Fruit fly (Drosophila melanogaster) whole organism, embryonic: ENCODE data around the gene CG13949.

Source experiments
- ATbp ChIP-seq: fragments of 200-800 bp; sonication (Bioruptor generic); optimal IDR thresholded peaks from 2 replicates; lab custom pipeline; 2017; ENCODE audit warnings: missing biosample characterization, mild to moderate bottlenecking, missing genetic modification characterization, missing genetic modification reagents
- Atf6 ChIP-seq: fragments of 200-800 bp; sonication (Bioruptor generic); IDR thresholded peaks from 2 replicates; pipeline ENCODE4 v1.3.6; 2022; ENCODE audit warnings: missing biosample characterization, missing genetic modification characterization
- B-H2 ChIP-seq: fragments of 200-800 bp; sonication (Bioruptor generic); optimal IDR thresholded peaks from 2 replicates; lab custom pipeline; 2018; ENCODE audit warnings: missing biosample characterization, mild to moderate bottlenecking, missing genetic modification characterization
- CG11085 ChIP-seq: fragments of 200-800 bp; sonication (Bioruptor generic); IDR thresholded peaks from 2 replicates; pipeline ENCODE4 v1.3.6; 2022; ENCODE audit warnings: missing biosample characterization, missing genetic modification characterization
- CG11696 ChIP-seq: fragments of 200-800 bp; sonication (Bioruptor generic); IDR thresholded peaks from 2 replicates; pipeline ENCODE4 v1.3.6; 2022; ENCODE audit warnings: missing biosample characterization, missing genetic modification characterization
- CG12236 ChIP-seq: fragments of 200-800 bp; sonication (Bioruptor generic); optimal IDR thresholded peaks from 2 replicates; lab custom pipeline; 2016; ENCODE audit warnings: missing biosample characterization, missing genetic modification characterization
- CG12659 ChIP-seq: fragments of 200-800 bp; sonication (Bioruptor generic); optimal IDR thresholded peaks from 3 replicates; lab custom pipeline; 2017; ENCODE audit warnings: mild to moderate bottlenecking, missing biosample characterization, missing genetic modification reagents, missing genetic modification characterization
- CG12744 ChIP-seq: fragments of 200-800 bp; sonication (Bioruptor generic); optimal IDR thresholded peaks from 2 replicates; lab custom pipeline; 2016; ENCODE audit warnings: missing biosample characterization, missing genetic modification characterization
- CG13894 ChIP-seq: fragments of 200-800 bp; sonication (Bioruptor generic); optimal IDR thresholded peaks from 3 replicates; lab custom pipeline; 2018; ENCODE audit warnings: missing biosample characterization, mild to moderate bottlenecking, missing genetic modification characterization, moderate library complexity
- CG15269 ChIP-seq: fragments of 200-800 bp; sonication (Bioruptor generic); optimal IDR thresholded peaks from 2 replicates; lab custom pipeline; 2018; ENCODE audit warnings: missing biosample characterization, mild to moderate bottlenecking, missing genetic modification characterization, moderate library complexity
- CG15601 ChIP-seq: fragments of 200-800 bp; sonication (Bioruptor generic); optimal IDR thresholded peaks from 3 replicates; lab custom pipeline; 2019; ENCODE audit warnings: missing biosample characterization, mild to moderate bottlenecking, missing genetic modification characterization, moderate library complexity
- CG1602 ChIP-seq: fragments of 200-800 bp; sonication (Bioruptor generic); optimal IDR thresholded peaks from 3 replicates; lab custom pipeline; 2016; ENCODE audit warnings: missing biosample characterization, missing genetic modification characterization
- CG1603 ChIP-seq: fragments of 200-800 bp; sonication (Bioruptor generic); optimal IDR thresholded peaks from 2 replicates; lab custom pipeline; 2019; ENCODE audit warnings: missing biosample characterization, mild to moderate bottlenecking, missing genetic modification characterization, moderate library complexity
- CG16815 ChIP-seq: fragments of 200-800 bp; sonication (Bioruptor generic); optimal IDR thresholded peaks from 3 replicates; lab custom pipeline; 2017; ENCODE audit warnings: missing biosample characterization, mild to moderate bottlenecking, missing genetic modification characterization
- CG16863 ChIP-seq: fragments of 200-800 bp; sonication (Bioruptor generic); optimal IDR thresholded peaks from 3 replicates; lab custom pipeline; 2016; ENCODE audit warnings: missing biosample characterization, missing genetic modification characterization
- CG3726 ChIP-seq: fragments of 200-800 bp; sonication (Bioruptor generic); IDR thresholded peaks from 3 replicates; pipeline ENCODE4, ENCODE4 v1.3.6; 2022; ENCODE audit warnings: missing biosample characterization, missing genetic modification characterization
- CG7556 ChIP-seq: fragments of 200-800 bp; sonication (Bioruptor generic); optimal IDR thresholded peaks from 2 replicates; lab custom pipeline; 2017; ENCODE audit warnings: missing biosample characterization, mild to moderate bottlenecking, missing genetic modification characterization
- CG8924 ChIP-seq: fragments of 200-800 bp; optimal IDR thresholded peaks from 3 replicates; lab custom pipeline; 2019; ENCODE audit warnings: missing biosample characterization, mild to moderate bottlenecking, missing genetic modification characterization, moderate library complexity
- CG9797 ChIP-seq: fragments of 200-800 bp; sonication (Bioruptor generic); optimal IDR thresholded peaks from 3 replicates; lab custom pipeline; 2018; ENCODE audit warnings: missing biosample characterization, mild to moderate bottlenecking, missing genetic modification characterization
- CoRest ChIP-seq: fragments of 200-800 bp; sonication (Bioruptor generic); optimal IDR thresholded peaks from 3 replicates; lab custom pipeline; 2018; ENCODE audit warnings: missing biosample characterization, mild to moderate bottlenecking, missing genetic modification characterization, moderate library complexity
- D ChIP-seq, 2 experiments: fragments of 200-800 bp in 1 of 2; fragments of >200 bp in 1 of 2; sonication (Bioruptor generic) in 1 of 2; optimal IDR thresholded peaks; 2 replicates in 1 of 2; 3 replicates in 1 of 2; lab custom pipeline; 2017; ENCODE audit warnings: mild to moderate bottlenecking in 1 of 2, missing biosample characterization in 1 of 2, missing genetic modification characterization in 1 of 2, missing genetic modification reagents in 1 of 2
- Dbx ChIP-seq: fragments of 200-800 bp; sonication (Bioruptor generic); IDR thresholded peaks from 3 replicates; pipeline ENCODE4 v1.3.6; 2022; ENCODE audit warnings: missing biosample characterization, missing genetic modification characterization
- Dfd ChIP-seq, 2 experiments: fragments of >200 bp; optimal IDR thresholded peaks; 2 replicates each; lab custom pipeline; 2017; ENCODE audit warnings: missing biosample characterization in 2 of 2, missing genetic modification characterization in 2 of 2
- Dll ChIP-seq: fragments of 200-800 bp; sonication (Bioruptor generic); IDR thresholded peaks from 4 replicates; pipeline ENCODE4 v1.3.6; 2022; ENCODE audit warnings: missing biosample characterization, missing genetic modification characterization; ENCODE audit not compliant: partially characterized antibody
- Drgx ChIP-seq: fragments of 200-800 bp; sonication (Bioruptor generic); IDR thresholded peaks from 2 replicates; pipeline ENCODE4 v1.3.6; 2022; ENCODE audit warnings: missing biosample characterization, missing genetic modification characterization
- Fer1 ChIP-seq: fragments of 200-800 bp; sonication (Bioruptor generic); optimal IDR thresholded peaks from 2 replicates; lab custom pipeline; 2017; ENCODE audit warnings: missing biosample characterization, mild to moderate bottlenecking, missing genetic modification characterization
- Hr51 ChIP-seq, 2 experiments: fragments of 200-800 bp; sonication (Bioruptor generic); optimal IDR thresholded peaks; 2 replicates in 1 of 2; 3 replicates in 1 of 2; lab custom pipeline; 2016 to 2018; ENCODE audit warnings: missing biosample characterization in 2 of 2, missing genetic modification characterization in 2 of 2, mild to moderate bottlenecking in 1 of 2, moderate library complexity in 1 of 2
- Jarid2 ChIP-seq: fragments of 200-800 bp; sonication (Bioruptor generic); optimal IDR thresholded peaks from 3 replicates; lab custom pipeline; 2017; ENCODE audit warnings: mild to moderate bottlenecking, missing biosample characterization, missing genetic modification reagents, missing genetic modification characterization
- Mad ChIP-seq: fragments of 200-800 bp; sonication (Bioruptor generic); optimal IDR thresholded peaks from 2 replicates; lab custom pipeline; 2016; ENCODE audit warnings: missing biosample characterization, missing genetic modification characterization
- Oli ChIP-seq: fragments of 200-800 bp; sonication (Bioruptor generic); optimal IDR thresholded peaks from 2 replicates; lab custom pipeline; 2018; ENCODE audit warnings: missing biosample characterization, mild to moderate bottlenecking, missing genetic modification characterization, moderate library complexity
- Ssrp ChIP-seq: fragments of 200-800 bp; sonication (Bioruptor generic); optimal IDR thresholded peaks from 2 replicates; lab custom pipeline; 2018; ENCODE audit warnings: missing biosample characterization, mild to moderate bottlenecking, missing genetic modification characterization, moderate library complexity
- ac ChIP-seq: fragments of 200-800 bp; sonication (Bioruptor generic); optimal IDR thresholded peaks from 3 replicates; lab custom pipeline; 2017; ENCODE audit warnings: missing biosample characterization, mild to moderate bottlenecking, missing genetic modification characterization
- ato ChIP-seq: fragments of 200-800 bp; sonication (Bioruptor generic); IDR thresholded peaks from 2 replicates; pipeline ENCODE4 v1.3.6; 2022; ENCODE audit warnings: missing biosample characterization, missing genetic modification characterization; ENCODE audit not compliant: partially characterized antibody
- bab2 ChIP-seq: fragments of 200-800 bp; sonication (Bioruptor generic); optimal IDR thresholded peaks from 2 replicates; lab custom pipeline; 2016; ENCODE audit warnings: missing biosample characterization, missing genetic modification characterization
- corto ChIP-seq: fragments of 200-800 bp; sonication (Bioruptor generic); optimal IDR thresholded peaks from 2 replicates; lab custom pipeline; 2016; ENCODE audit warnings: missing biosample characterization, mild to moderate bottlenecking, missing genetic modification characterization, moderate library complexity
- exex ChIP-seq: fragments of 200-800 bp; sonication (Bioruptor generic); optimal IDR thresholded peaks from 4 replicates; lab custom pipeline; 2018; ENCODE audit warnings: missing biosample characterization, mild to moderate bottlenecking, missing genetic modification characterization, moderate library complexity
- eyg ChIP-seq: fragments of 200-800 bp; sonication (Bioruptor generic); optimal IDR thresholded peaks from 3 replicates; lab custom pipeline; 2016; ENCODE audit warnings: missing biosample characterization, missing genetic modification characterization
- gfzf ChIP-seq: fragments of 200-800 bp; sonication (Bioruptor generic); optimal IDR thresholded peaks from 2 replicates; lab custom pipeline; 2016; ENCODE audit warnings: missing biosample characterization, mild to moderate bottlenecking, missing genetic modification characterization, moderate library complexity
- inv ChIP-seq: fragments of 200-800 bp; sonication (Bioruptor generic); IDR thresholded peaks from 2 replicates; pipeline ENCODE4 v1.3.6; 2022; ENCODE audit warnings: missing biosample characterization, missing genetic modification characterization; ENCODE audit not compliant: partially characterized antibody
- kah ChIP-seq: fragments of 200-800 bp; sonication (Bioruptor generic); optimal IDR thresholded peaks from 2 replicates; lab custom pipeline; 2018; ENCODE audit warnings: missing biosample characterization, mild to moderate bottlenecking, missing genetic modification characterization
- lmd ChIP-seq: fragments of 200-800 bp; sonication (Bioruptor generic); IDR thresholded peaks from 2 replicates; pipeline ENCODE4 v1.3.6; 2022; ENCODE audit warnings: missing biosample characterization, missing genetic modification characterization
- peb ChIP-seq: fragments of 200-800 bp; sonication (Bioruptor generic); IDR thresholded peaks from 2 replicates; pipeline ENCODE4 v1.3.6; 2022; ENCODE audit warnings: missing biosample characterization, missing genetic modification characterization
- pho ChIP-seq: fragments of 200-800 bp; sonication (Bioruptor generic); optimal IDR thresholded peaks from 2 replicates; lab custom pipeline; 2016; ENCODE audit warnings: missing biosample characterization, missing genetic modification characterization
- pum ChIP-seq: fragments of 200-800 bp; sonication (Bioruptor generic); optimal IDR thresholded peaks from 2 replicates; lab custom pipeline; 2016; ENCODE audit warnings: missing biosample characterization, missing genetic modification characterization
- pzg ChIP-seq: fragments of 200-800 bp; sonication (Bioruptor generic); optimal IDR thresholded peaks from 3 replicates; lab custom pipeline; 2018; ENCODE audit warnings: missing biosample characterization, mild to moderate bottlenecking, missing genetic modification characterization, moderate library complexity
- slbo ChIP-seq: fragments of 200-800 bp; sonication (Bioruptor generic); IDR thresholded peaks from 2 replicates; pipeline ENCODE4 v1.3.6; 2022; ENCODE audit warnings: missing biosample characterization, missing genetic modification characterization
- tin ChIP-seq: fragments of 200-800 bp; sonication (Bioruptor generic); optimal IDR thresholded peaks from 3 replicates; lab custom pipeline; 2016; ENCODE audit warnings: missing biosample characterization, missing genetic modification characterization
- tup ChIP-seq: fragments of 200-800 bp; sonication (Bioruptor generic); optimal IDR thresholded peaks from 2 replicates; lab custom pipeline; 2016; ENCODE audit warnings: missing biosample characterization, mild to moderate bottlenecking, missing genetic modification characterization, moderate library complexity
- yki ChIP-seq: fragments of >200 bp; optimal IDR thresholded peaks from 3 replicates; lab custom pipeline; 2018
- zf30C ChIP-seq: fragments of 200-800 bp; sonication (Bioruptor generic); optimal IDR thresholded peaks from 3 replicates; lab custom pipeline; 2018; ENCODE audit warnings: missing biosample characterization, mild to moderate bottlenecking, missing genetic modification characterization

CG13949 gene

DNA sequence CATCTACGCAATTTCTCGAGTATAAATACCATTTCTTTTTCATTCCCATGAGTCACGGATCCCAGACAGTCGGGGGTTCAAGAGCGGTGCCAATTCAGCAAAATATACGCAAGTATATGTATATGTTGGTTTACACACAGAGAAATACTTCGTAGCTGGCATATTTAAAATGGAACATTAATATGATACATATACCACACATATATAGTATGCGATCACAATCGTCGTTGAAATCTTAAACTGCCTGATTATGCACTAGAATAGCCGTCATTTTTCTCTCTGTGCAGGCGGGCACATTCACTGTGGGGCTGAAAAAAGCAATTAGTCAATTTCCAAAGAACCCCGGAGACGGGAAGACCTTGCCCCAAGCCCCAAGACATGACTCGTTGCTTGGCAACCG, 13.4 kb upstream of the CG13949 start (continued):
- peak; percentile 83 for TF ChIP-seq CG1603 (tag; lab: Kevin White, UChicago)
- no peak for TF ChIP-seq CG3726
- peak; percentile 68 for TF ChIP-seq CG11696
- peak; percentile 93 for TF ChIP-seq slbo (GFP tag; lab: Robert Waterston, UW)
- peak; percentile 52 for TF ChIP-seq CG1602
- no peak for TF ChIP-seq CG12744 (GFP tag; lab: Kevin White, UChicago)
- peak; percentile 73 for TF ChIP-seq Oli (tag; lab: Kevin White, UChicago)
- TF ChIP-seq gfzf (GFP tag; lab: Kevin White, UChicago), result no peak
- TF ChIP-seq CG8924 (tag; lab: Kevin White, UChicago), result peak; percentile 51
- TF ChIP-seq CG16815 (GFP tag; lab: Kevin White, UChicago), result peak; percentile 60
- peak; percentile 69 for TF ChIP-seq CG12659
- TF ChIP-seq Atf6, result peak; percentile 85
- TF ChIP-seq Ssrp (tag; lab: Kevin White, UChicago), result peak; percentile 61
- peak; percentile 78 for TF ChIP-seq CG11085
- TF ChIP-seq Dbx, result peak; percentile 93
- peak; percentile 70 for TF ChIP-seq CG15269 (tag; lab: Kevin White, UChicago)
- TF ChIP-seq D (optimal IDR thresholded peaks at IDR 0.05; lab: Kevin White, UChicago), result no peak
- TF ChIP-seq D (GFP tag; optimal IDR thresholded peaks at IDR 0.05; lab: Kevin White, UChicago), result peak; percentile 6
- TF ChIP-seq inv (GFP tag; lab: Robert Waterston, UW), result no peak
- TF ChIP-seq pzg, result no peak
- peak; percentile 74 for TF ChIP-seq Fer1
- TF ChIP-seq bab2 (GFP tag; lab: Kevin White, UChicago), result peak; percentile 35
- TF ChIP-seq Dfd (GFP tag; optimal IDR thresholded peaks at IDR 0.05; lab: Kevin White, UChicago), result no peak
- no peak for TF ChIP-seq CG9797 (GFP tag; lab: Kevin White, UChicago)
- TF ChIP-seq CG15601 (tag; lab: Kevin White, UChicago), result peak; percentile 2
- peak; percentile 41 for TF ChIP-seq B-H2
- TF ChIP-seq CoRest (tag; lab: Kevin White, UChicago), result peak; percentile 69
- peak; percentile 87 for TF ChIP-seq lmd (GFP tag; lab: Robert Waterston, UW)
- TF ChIP-seq tup (GFP tag; lab: Kevin White, UChicago), result peak; percentile 5
- TF ChIP-seq CG16863 (GFP tag; lab: Kevin White, UChicago), result peak; percentile 41
- peak; percentile 19 for TF ChIP-seq CG12236 (GFP tag; lab: Kevin White, UChicago)
- peak; percentile 75 for TF ChIP-seq pho (GFP tag; lab: Kevin White, UChicago)
- TF ChIP-seq exex (tag; lab: Kevin White, UChicago), result peak; percentile 24
- TF ChIP-seq pum (GFP tag; lab: Kevin White, UChicago), result no peak
- peak; percentile 23 to 55 for TF ChIP-seq Hr51 (GFP tag; optimal IDR thresholded peaks at IDR 0.05; lab: Kevin White, UChicago)
- TF ChIP-seq Mad (GFP tag; lab: Kevin White, UChicago), result peak; percentile 50
- no peak for TF ChIP-seq yki (lab: Kevin White, UChicago)
- TF ChIP-seq eyg, result peak; percentile 17
- TF ChIP-seq Dll, result no peak
- peak; percentile 61 for TF ChIP-seq ATbp (GFP tag; lab: Kevin White, UChicago)
- TF ChIP-seq ato (GFP tag; lab: Robert Waterston, UW), result no peak
- TF ChIP-seq kah, result peak; percentile 11
- 0 out of 2 replicates have a peak, but pooled peaks have one; percentile 53 for TF ChIP-seq peb (GFP tag; lab: Robert Waterston, UW)
- peak; percentile 4 for TF ChIP-seq Jarid2 (GFP tag; lab: Kevin White, UChicago)
- no peak for TF ChIP-seq ac (GFP tag; lab: Kevin White, UChicago)
- peak; percentile 94 for TF ChIP-seq Drgx (GFP tag; lab: Robert Waterston, UW)
- TF ChIP-seq tin (GFP tag; lab: Kevin White, UChicago), result peak; percentile 61
- peak; percentile 79 for TF ChIP-seq corto (GFP tag; lab: Kevin White, UChicago)
- peak; percentile 40 for TF ChIP-seq zf30C
- peak; percentile 73 for TF ChIP-seq CG13894
- TF ChIP-seq CG7556 (GFP tag; lab: Kevin White, UChicago), result peak; percentile 60
